Fruit fly (Drosophila melanogaster) S2 (cell line): ENCODE measurements around the gene Spn28Db.

Experiments
- CG8478 ChIP-seq: fragments of >200 bp; optimal IDR thresholded peaks from 2 replicates; lab custom pipeline; 2018
- CTCF ChIP-seq, 2 experiments: fragments of >200 bp; optimal IDR thresholded peaks; 2 replicates each; lab custom pipeline; 2018

The Spn28Db gene

dm6 chr2L:7840152-7840551 is 50.4 kb downstream of the Spn28Db start, which contains the start of gene CG14537:
Gene CG14537, plus strand, starts transcription at chr2L:7840452.
- TF ChIP-seq CTCF (optimal IDR thresholded peaks at IDR 0.05; lab: Kevin White, UChicago): no peak
- no peak for TF ChIP-seq CG8478
